Fruit fly (Drosophila melanogaster) whole organism, embryonic: Measurements from ENCODE around the gene CG14642.

Experiments
- CG10959 ChIP-seq: fragments of 200-800 bp; sonication (Bioruptor generic); IDR thresholded peaks from 2 replicates; pipeline ENCODE4 v1.3.6; 2022; ENCODE audit warnings: missing biosample characterization, missing genetic modification characterization
- CG11504 ChIP-seq: fragments of 200-800 bp; sonication (Bioruptor generic); optimal IDR thresholded peaks from 3 replicates; lab custom pipeline; 2019; ENCODE audit warnings: missing biosample characterization, mild to moderate bottlenecking, missing genetic modification characterization, moderate library complexity
- CG12104 ChIP-seq: fragments of 200-800 bp; sonication (Bioruptor generic); optimal IDR thresholded peaks from 3 replicates; lab custom pipeline; 2016; ENCODE audit warnings: missing biosample characterization, missing genetic modification characterization
- CG13123 ChIP-seq: fragments of 200-800 bp; sonication (Bioruptor generic); optimal IDR thresholded peaks from 2 replicates; lab custom pipeline; 2016; ENCODE audit warnings: missing biosample characterization, missing genetic modification characterization
- CG14014 ChIP-seq: fragments of 200-800 bp; sonication (Bioruptor generic); IDR thresholded peaks from 2 replicates; pipeline ENCODE4 v1.3.6; 2022; ENCODE audit warnings: missing biosample characterization, missing genetic modification characterization
- CG14965 ChIP-seq: fragments of 200-800 bp; sonication (Bioruptor generic); optimal IDR thresholded peaks from 2 replicates; lab custom pipeline; 2016; ENCODE audit warnings: missing biosample characterization, missing genetic modification characterization, borderline replicate concordance
- CG1529 ChIP-seq: fragments of 200-800 bp; sonication (Bioruptor generic); optimal IDR thresholded peaks from 3 replicates; lab custom pipeline; 2018; ENCODE audit warnings: missing biosample characterization, missing genetic modification characterization
- CG16813 ChIP-seq: fragments of 200-800 bp; sonication (Bioruptor generic); IDR thresholded peaks from 3 replicates; pipeline ENCODE4 v1.3.6; 2022; ENCODE audit warnings: missing biosample characterization, missing genetic modification characterization; ENCODE audit not compliant: partially characterized antibody
- CG17361 ChIP-seq: fragments of 200-800 bp; sonication (Bioruptor generic); IDR thresholded peaks from 3 replicates; pipeline ENCODE4 v1.3.6; 2022; ENCODE audit warnings: missing biosample characterization, missing genetic modification characterization
- CG33557 ChIP-seq: fragments of 200-800 bp; sonication (Bioruptor generic); optimal IDR thresholded peaks from 2 replicates; lab custom pipeline; 2019; ENCODE audit warnings: missing biosample characterization, mild to moderate bottlenecking, missing genetic modification characterization, moderate library complexity
- CG4282 ChIP-seq: fragments of 200-800 bp; sonication (Bioruptor generic); optimal IDR thresholded peaks from 2 replicates; lab custom pipeline; 2016; ENCODE audit warnings: missing biosample characterization, missing genetic modification characterization
- CG4854 ChIP-seq: fragments of 200-800 bp; sonication (Bioruptor generic); optimal IDR thresholded peaks from 2 replicates; lab custom pipeline; 2016; ENCODE audit warnings: missing biosample characterization, missing genetic modification characterization, inconsistent platforms
- CG6654 ChIP-seq: fragments of 200-800 bp; sonication (Bioruptor generic); optimal IDR thresholded peaks from 2 replicates; lab custom pipeline; 2017; ENCODE audit warnings: missing biosample characterization, mild to moderate bottlenecking, missing genetic modification characterization
- CG8281 ChIP-seq: fragments of 200-800 bp; sonication (Bioruptor generic); optimal IDR thresholded peaks from 2 replicates; lab custom pipeline; 2018; ENCODE audit warnings: missing biosample characterization, mild to moderate bottlenecking, missing genetic modification characterization, moderate library complexity
- CG8478 ChIP-seq: fragments of >200 bp; optimal IDR thresholded peaks from 2 replicates; lab custom pipeline; 2018
- CG9797 ChIP-seq: fragments of 200-800 bp; sonication (Bioruptor generic); optimal IDR thresholded peaks from 3 replicates; lab custom pipeline; 2018; ENCODE audit warnings: missing biosample characterization, mild to moderate bottlenecking, missing genetic modification characterization
- Doc3 ChIP-seq: fragments of 200-800 bp; sonication (Bioruptor generic); IDR thresholded peaks from 3 replicates; pipeline ENCODE4 v1.3.6; 2022; ENCODE audit warnings: missing biosample characterization, missing genetic modification characterization; ENCODE audit not compliant: partially characterized antibody
- Dp ChIP-seq: fragments of 200-800 bp; sonication (Bioruptor generic); optimal IDR thresholded peaks from 2 replicates; lab custom pipeline; 2018; ENCODE audit warnings: missing biosample characterization, mild to moderate bottlenecking, missing genetic modification characterization, moderate library complexity
- Ets65A ChIP-seq: fragments of 200-800 bp; sonication (Bioruptor generic); peaks from one replicate; lab custom pipeline; 2016; ENCODE audit warnings: missing biosample characterization, missing genetic modification characterization
- Fer2 ChIP-seq: fragments of 200-800 bp; sonication (Bioruptor generic); optimal IDR thresholded peaks from 2 replicates; lab custom pipeline; 2018; ENCODE audit warnings: missing biosample characterization, mild to moderate bottlenecking, missing genetic modification characterization, moderate library complexity
- Hr78 ChIP-seq, 2 experiments: fragments of 200-800 bp in 1 of 2; fragments of >200 bp in 1 of 2; sonication (Bioruptor generic) in 1 of 2; optimal IDR thresholded peaks; 2 replicates each; lab custom pipeline; 2017 to 2019; ENCODE audit warnings: missing biosample characterization in 2 of 2, missing genetic modification characterization in 2 of 2, mild to moderate bottlenecking in 1 of 2, moderate library complexity in 1 of 2
- MBD-R2 ChIP-seq: fragments of 200-800 bp; sonication (Bioruptor generic); IDR thresholded peaks from 2 replicates; pipeline ENCODE4 v1.3.6; 2022; ENCODE audit warnings: missing biosample characterization, missing genetic modification characterization
- Med ChIP-seq: fragments of 200-800 bp; sonication (Bioruptor generic); peaks from one replicate; lab custom pipeline; 2016; ENCODE audit warnings: missing biosample characterization, missing genetic modification characterization, mild to moderate bottlenecking, inconsistent platforms, moderate library complexity
- Rfx ChIP-seq: fragments of 200-800 bp; sonication (Bioruptor generic); IDR thresholded peaks from 2 replicates; pipeline ENCODE4 v1.3.6; 2022; ENCODE audit warnings: missing biosample characterization, missing genetic modification characterization
- bsh ChIP-seq, 2 experiments: fragments of 200-800 bp; sonication (Bioruptor generic); optimal IDR thresholded peaks; 2 replicates each; lab custom pipeline; 2017 to 2018; ENCODE audit warnings: mild to moderate bottlenecking in 2 of 2, missing biosample characterization in 2 of 2, missing genetic modification characterization in 2 of 2, moderate library complexity in 1 of 2
- crp ChIP-seq, 2 experiments: fragments of 200-800 bp; sonication (Bioruptor generic); optimal IDR thresholded peaks; 2 replicates in 1 of 2; 3 replicates in 1 of 2; lab custom pipeline; 2017; ENCODE audit warnings: missing biosample characterization in 2 of 2, missing genetic modification characterization in 2 of 2, mild to moderate bottlenecking in 1 of 2, moderate library complexity in 1 of 2
- cwo ChIP-seq: fragments of 200-800 bp; sonication (Bioruptor generic); optimal IDR thresholded peaks from 3 replicates; lab custom pipeline; 2017; ENCODE audit warnings: missing biosample characterization, missing genetic modification characterization, mild to moderate bottlenecking, moderate library complexity, missing genetic modification reagents
- ftz-f1 ChIP-seq: fragments of 200-800 bp; sonication (Bioruptor generic); optimal IDR thresholded peaks from 2 replicates; lab custom pipeline; 2016; ENCODE audit warnings: missing biosample characterization, missing genetic modification characterization
- gce ChIP-seq: fragments of 200-800 bp; sonication (Bioruptor generic); IDR thresholded peaks from 3 replicates; pipeline ENCODE4 v1.3.6; 2022; ENCODE audit warnings: missing biosample characterization, missing genetic modification characterization
- grau ChIP-seq: fragments of 200-800 bp; optimal IDR thresholded peaks from 3 replicates; lab custom pipeline; 2019; ENCODE audit warnings: missing biosample characterization, mild to moderate bottlenecking, missing genetic modification characterization, moderate library complexity
- gt ChIP-seq: fragments of 200-800 bp; sonication (Bioruptor generic); IDR thresholded peaks from 2 replicates; pipeline ENCODE4 v1.3.6; 2022; ENCODE audit warnings: missing biosample characterization, missing genetic modification characterization
- ham ChIP-seq: fragments of 200-800 bp; sonication (Bioruptor generic); IDR thresholded peaks from 2 replicates; pipeline ENCODE4 v1.3.6; 2022; ENCODE audit warnings: missing biosample characterization, missing genetic modification characterization
- her ChIP-seq: fragments of 200-800 bp; sonication (Bioruptor generic); optimal IDR thresholded peaks from 2 replicates; lab custom pipeline; 2016; ENCODE audit warnings: missing biosample characterization, missing genetic modification characterization
- kni ChIP-seq: fragments of 200-800 bp; sonication (Bioruptor generic); optimal IDR thresholded peaks from 3 replicates; lab custom pipeline; 2017; ENCODE audit warnings: mild to moderate bottlenecking, missing biosample characterization, missing genetic modification reagents, missing genetic modification characterization
- lbe ChIP-seq: fragments of 200-800 bp; sonication (Bioruptor generic); optimal IDR thresholded peaks from 2 replicates; lab custom pipeline; 2016; ENCODE audit warnings: missing biosample characterization, mild to moderate bottlenecking, missing genetic modification characterization
- luna ChIP-seq: fragments of 200-800 bp; sonication (Bioruptor generic); optimal IDR thresholded peaks from 2 replicates; lab custom pipeline; 2016; ENCODE audit warnings: missing biosample characterization, missing genetic modification characterization
- mam ChIP-seq: fragments of 200-800 bp; sonication (Bioruptor generic); optimal IDR thresholded peaks from 3 replicates; lab custom pipeline; 2016; ENCODE audit warnings: missing biosample characterization, missing genetic modification characterization
- pan ChIP-seq, 4 experiments: fragments of >200 bp in 3 of 4; fragments of 200-800 bp in 1 of 4; sonication (Bioruptor generic) in 1 of 4; optimal IDR thresholded peaks in 3 of 4; IDR thresholded peaks in 1 of 4; 2 replicates each; pipeline versions ENCODE4 v1.3.6 to Lab custom; 2017 to 2022; ENCODE audit warnings: missing biosample characterization in 2 of 4, missing genetic modification characterization in 2 of 4, mixed read lengths in 1 of 4
- peb ChIP-seq: fragments of 200-800 bp; sonication (Bioruptor generic); IDR thresholded peaks from 2 replicates; pipeline ENCODE4 v1.3.6; 2022; ENCODE audit warnings: missing biosample characterization, missing genetic modification characterization
- salm ChIP-seq: fragments of 200-800 bp; sonication (Bioruptor generic); optimal IDR thresholded peaks from 2 replicates; lab custom pipeline; 2018; ENCODE audit warnings: missing biosample characterization, mild to moderate bottlenecking, missing genetic modification characterization
- sens ChIP-seq: fragments of 200-800 bp; sonication (Bioruptor generic); peaks from one replicate; lab custom pipeline; 2016; ENCODE audit warnings: missing biosample characterization, missing genetic modification characterization
- slp2 ChIP-seq: fragments of 200-800 bp; sonication (Bioruptor generic); optimal IDR thresholded peaks from 2 replicates; lab custom pipeline; 2016; ENCODE audit warnings: missing biosample characterization, missing genetic modification characterization
- sna ChIP-seq: fragments of 200-800 bp; sonication (Bioruptor generic); IDR thresholded peaks from 2 replicates; pipeline ENCODE4 v1.3.6; 2022; ENCODE audit warnings: missing biosample characterization, missing genetic modification characterization; ENCODE audit not compliant: partially characterized antibody
- sug ChIP-seq: fragments of 200-800 bp; optimal IDR thresholded peaks from 2 replicates; lab custom pipeline; 2019; ENCODE audit warnings: missing biosample characterization, mild to moderate bottlenecking, missing genetic modification characterization, moderate library complexity
- tx ChIP-seq: fragments of 200-800 bp; sonication (Bioruptor generic); optimal IDR thresholded peaks from 2 replicates; lab custom pipeline; 2016; ENCODE audit warnings: missing biosample characterization, missing genetic modification characterization
- vfl ChIP-seq: fragments of 200-800 bp; sonication (Bioruptor generic); optimal IDR thresholded peaks from 2 replicates; lab custom pipeline; 2016; ENCODE audit warnings: missing biosample characterization, missing genetic modification characterization

Gene CG14642

DNA sequence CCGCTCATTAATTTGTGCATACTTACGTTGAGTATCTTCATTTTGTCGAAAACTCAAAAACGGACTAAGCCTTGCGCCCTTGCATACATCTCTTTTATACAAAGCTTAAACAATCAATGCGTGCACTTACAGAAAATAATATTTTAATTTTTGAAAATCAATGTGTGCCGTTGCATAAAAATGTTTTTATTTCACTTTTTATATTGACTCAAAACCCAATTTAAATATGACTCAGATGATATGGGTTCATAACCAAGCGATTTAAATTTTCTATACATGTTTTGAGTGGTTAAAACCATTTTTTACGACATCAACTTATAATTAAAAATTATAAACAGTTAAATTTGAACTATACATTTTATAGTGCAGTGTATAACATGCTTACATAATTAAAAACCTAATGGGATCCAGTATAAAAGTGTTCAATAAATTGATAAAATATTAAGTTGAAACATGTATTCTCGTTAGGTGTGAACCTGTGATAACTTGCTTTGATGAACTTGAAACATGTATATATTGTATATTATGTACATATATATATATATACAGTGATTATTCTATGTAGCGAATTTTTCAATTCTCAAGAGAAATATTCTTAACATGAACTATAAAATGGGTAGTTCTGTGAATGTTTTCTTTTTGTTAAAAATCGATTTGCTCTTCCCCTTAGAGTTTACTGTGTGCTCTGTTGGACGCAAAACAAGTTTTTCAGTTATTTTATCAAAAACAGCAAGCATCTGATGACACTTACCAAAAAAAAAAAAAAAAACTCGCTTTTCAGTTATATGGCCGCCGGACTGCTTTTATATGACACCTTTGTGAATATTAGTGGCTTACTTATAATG, 801 bp upstream of the CG14642 start, which contains the start of gene CG34305 (continued):
- no peak for TF ChIP-seq crp (GFP tag; optimal IDR thresholded peaks at IDR 0.05; lab: Kevin White, UChicago)

DNA sequence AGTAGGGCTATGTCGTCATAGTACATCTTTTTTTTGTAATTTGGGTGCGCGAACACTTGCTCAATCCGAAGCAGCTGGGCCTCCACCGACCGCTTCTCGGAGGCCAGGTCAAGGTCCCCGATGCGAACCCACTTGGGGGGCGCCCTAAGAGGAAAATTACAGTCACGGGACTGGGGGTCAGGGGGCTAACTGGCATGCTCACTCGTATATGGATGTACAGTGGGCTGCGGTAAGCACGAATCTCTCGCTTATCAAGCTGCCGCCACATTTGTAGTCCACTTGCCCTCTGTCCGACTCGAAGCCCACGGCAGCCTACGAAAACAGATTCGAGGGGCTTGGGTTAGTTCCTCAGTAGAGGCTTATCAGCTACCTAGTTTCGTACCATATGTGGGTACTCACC, 741 bp downstream of the CG14642 start:
- TF ChIP-seq Med (peak; percentile 55), Ets65A (GFP tag; lab: Kevin White, UChicago) (peak; percentile 20), ftz-f1 (GFP tag; lab: Kevin White, UChicago) (peak; percentile 23), CG4282 (no peak), Doc3 (GFP tag; lab: Robert Waterston, UW) (no peak), CG14014 (GFP tag; lab: Robert Waterston, UW) (0 out of 2 replicates have a peak, but pooled peaks have one; percentile 18), sug (peak; percentile 67), sens (peak; percentile 8), Hr78 (GFP tag; optimal IDR thresholded peaks at IDR 0.05; lab: Kevin White, UChicago) (peak in 1 of 2 experiments; percentile 78), cwo (peak; percentile 56), sna (GFP tag; lab: Robert Waterston, UW) (0 out of 2 replicates have a peak, but pooled peaks have one; percentile 6), vfl (GFP tag; lab: Kevin White, UChicago) (no peak)

DNA sequence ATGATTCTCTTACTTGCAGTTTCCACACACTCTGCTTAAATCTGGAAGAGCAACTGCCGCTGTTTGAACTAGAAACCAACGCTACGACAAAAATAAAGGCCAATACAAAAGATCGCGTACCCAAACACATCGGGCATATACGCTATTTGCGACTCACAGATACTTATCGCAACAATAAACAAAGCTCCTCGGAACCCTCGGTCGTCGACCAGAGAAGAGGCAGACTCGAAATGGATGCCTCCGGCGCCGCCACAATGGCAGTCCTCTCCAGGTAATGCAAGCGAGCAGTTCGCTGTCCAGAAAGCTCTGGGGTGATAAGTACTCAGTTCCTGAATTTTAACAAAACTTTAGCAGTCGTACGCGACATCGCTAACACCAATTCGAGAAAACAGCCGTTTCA, 6.0 kb downstream of the CG14642 start:
- TF ChIP-seq her (no peak), CG6654 (GFP tag; lab: Kevin White, UChicago) (no peak), ham (GFP tag; lab: Robert Waterston, UW) (no peak), gt (no peak), CG17361 (GFP tag; lab: Robert Waterston, UW) (no peak), CG1529 (GFP tag; lab: Kevin White, UChicago) (no peak), pan (optimal IDR thresholded peaks at IDR 0.05; lab: Kevin White, UChicago) (no peak), pan (GFP tag; optimal IDR thresholded peaks at IDR 0.05 in 1 of 2, IDR thresholded peaks at IDR 0.05 in 1 of 2) (peak in 1 of 2 experiments; percentile 9), CG14965 (GFP tag; lab: Kevin White, UChicago) (no peak), grau (tag; lab: Kevin White, UChicago) (no peak), cwo (no peak), Med (peak; percentile 49), CG8281 (tag; lab: Kevin White, UChicago) (no peak), CG9797 (GFP tag; lab: Kevin White, UChicago) (no peak), luna (no peak), CG11504 (no peak), slp2 (GFP tag; lab: Kevin White, UChicago) (no peak), CG13123 (GFP tag; lab: Kevin White, UChicago) (no peak), tx (GFP tag; lab: Kevin White, UChicago) (no peak), CG10959 (GFP tag; lab: Robert Waterston, UW) (no peak), CG33557 (GFP tag; lab: Kevin White, UChicago) (no peak), salm (tag; lab: Kevin White, UChicago) (no peak), Fer2 (no peak), Rfx (0 out of 2 replicates have a peak, but pooled peaks have one; percentile 18), MBD-R2 (GFP tag; lab: Robert Waterston, UW) (no peak), Dp (GFP tag; lab: Kevin White, UChicago) (no peak), CG16813 (GFP tag; lab: Robert Waterston, UW) (no peak), mam (GFP tag; lab: Kevin White, UChicago) (no peak), peb (GFP tag; lab: Robert Waterston, UW) (no peak), CG4854 (GFP tag; lab: Kevin White, UChicago) (no peak), kni (no peak), CG12104 (GFP tag; lab: Kevin White, UChicago) (no peak), gce (GFP tag; lab: Robert Waterston, UW) (no peak), bsh (GFP tag; optimal IDR thresholded peaks at IDR 0.05; lab: Kevin White, UChicago) (no peak), lbe (GFP tag; lab: Kevin White, UChicago) (peak; percentile 6), CG8478 (no peak)
